Worm (Caenorhabditis elegans) whole organism, L3 larva: ENCODE data around the gene C34F6.10.

ENCODE experiments used
- aly-2 ChIP-seq: fragments of 150-350 bp; optimal IDR thresholded peaks from 2 replicates; lab custom pipeline; 2014; ENCODE audit warnings: missing biosample characterization, missing genetic modification characterization
- ceh-82 ChIP-seq: fragments of 150-350 bp; optimal IDR thresholded peaks from 2 replicates; lab custom pipeline; 2014; ENCODE audit warnings: missing biosample characterization, missing genetic modification characterization
- elt-3 ChIP-seq, 3 experiments: fragments of 150-350 bp in 1 of 3; sonication (generic microtip) in 2 of 3; optimal IDR thresholded peaks; 2 replicates in 2 of 3; 4 replicates in 1 of 3; lab custom pipeline; 2014 to 2017; ENCODE audit warnings: missing biosample characterization in 3 of 3, missing genetic modification characterization in 3 of 3
- fkh-10 ChIP-seq: sonication (generic microtip); optimal IDR thresholded peaks from 2 replicates; lab custom pipeline; 2017; ENCODE audit warnings: missing biosample characterization, missing genetic modification reagents, missing genetic modification characterization
- lin-39 ChIP-seq: fragments of 150-350 bp; optimal IDR thresholded peaks from 2 replicates; lab custom pipeline; 2018; ENCODE audit warnings: missing biosample characterization, missing genetic modification reagents, missing genetic modification characterization
- mdl-1 ChIP-seq: fragments of 150-350 bp; optimal IDR thresholded peaks from 2 replicates; lab custom pipeline; 2014; ENCODE audit warnings: missing biosample characterization, missing genetic modification characterization
- nhr-77 ChIP-seq: fragments of 150-350 bp; optimal IDR thresholded peaks from 2 replicates; lab custom pipeline; 2014; ENCODE audit warnings: missing biosample characterization, missing genetic modification characterization
- snpc-4 ChIP-seq: fragments of 150-350 bp; optimal IDR thresholded peaks from 2 replicates; lab custom pipeline; 2014; ENCODE audit warnings: missing biosample characterization, missing genetic modification characterization
- unc-39 ChIP-seq: sonication (generic microtip); optimal IDR thresholded peaks from 4 replicates; lab custom pipeline; 2017; ENCODE audit warnings: missing biosample characterization, missing genetic modification characterization
- ztf-11 ChIP-seq: fragments of 150-350 bp; optimal IDR thresholded peaks from 2 replicates; lab custom pipeline; 2014; ENCODE audit warnings: missing biosample characterization, missing genetic modification characterization

DNA sequence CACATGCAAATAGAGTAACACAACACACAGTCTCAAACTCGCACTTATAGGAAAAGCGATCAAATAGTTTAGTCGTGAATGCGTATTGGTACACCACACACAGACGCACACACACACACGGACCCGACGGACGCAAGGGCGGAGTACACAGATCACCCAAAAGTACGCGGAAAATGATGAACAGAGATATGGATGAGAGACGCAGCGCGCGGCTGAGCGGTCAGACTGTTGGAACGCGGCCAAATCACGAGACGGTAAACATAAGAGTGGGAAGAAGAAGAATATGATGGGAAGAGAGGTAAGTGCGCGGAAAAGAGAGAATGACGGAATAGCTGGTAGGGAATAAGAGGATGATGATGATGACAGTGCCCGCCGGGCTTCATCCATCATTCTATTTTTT lies 7.6 kb upstream of the C34F6.10 start:
- TF ChIP-seq lin-39 (tag; lab: Kevin White, UChicago) (no peak), aly-2 (tag; lab: Kevin White, UChicago) (no peak), fkh-10 (GFP tag; lab: Kevin White, UChicago) (no peak), snpc-4 (tag; lab: Kevin White, UChicago) (no peak), unc-39 (tag; lab: Kevin White, UChicago) (no peak), mdl-1 (no peak), ztf-11 (tag; lab: Kevin White, UChicago) (no peak), elt-3 (tag; optimal IDR thresholded peaks at IDR 0.05; lab: Kevin White, UChicago) (no peak), nhr-77 (tag; lab: Kevin White, UChicago) (no peak), ceh-82 (tag; lab: Kevin White, UChicago) (no peak)
